Worm (Caenorhabditis elegans): Measurements from ENCODE around the gene F44G4.7.

Gene F44G4.7

DNA sequence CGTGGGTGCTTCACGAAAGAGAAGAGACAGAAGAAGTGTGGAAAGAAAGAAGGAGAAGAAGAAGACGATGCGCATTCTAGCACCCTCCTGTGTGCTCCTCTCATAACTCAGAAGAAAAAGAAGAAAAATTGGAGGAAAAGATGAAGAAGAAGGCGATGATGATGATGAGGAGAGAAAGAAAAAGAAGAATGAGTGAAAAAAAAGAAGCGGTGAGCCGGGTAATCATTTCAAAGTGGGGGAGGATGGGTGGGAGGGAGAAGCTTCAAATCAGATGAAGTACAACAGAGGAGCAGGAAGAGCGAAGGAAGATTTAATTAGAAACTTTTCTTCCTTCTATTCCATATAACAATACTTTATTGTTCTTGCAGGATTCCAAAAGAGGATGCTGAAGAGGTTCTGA lies 5.7 kb upstream of the F44G4.7 start:
- no peak for TF ChIP-seq mbf-1 (tag; optimal IDR thresholded peaks at IDR 0.05)
- peak; percentile 71 for TF ChIP-seq unc-55 (GFP tag; optimal IDR thresholded peaks at IDR 0.05)
- no peak for TF ChIP-seq nhr-21 (tag; optimal IDR thresholded peaks at IDR 0.05)
- TF ChIP-seq nhr-129 (tag; optimal IDR thresholded peaks at IDR 0.05), result peak; percentile 23

ce11 chrII:9009976-9010702 lies 5.2 kb upstream of the F44G4.7 start:
- TF ChIP-seq nhr-21 (tag; optimal IDR thresholded peaks at IDR 0.05) (peak; percentile 41), mab-5 (tag; optimal IDR thresholded peaks at IDR 0.05) (no peak), fos-1 (tag; optimal IDR thresholded peaks at IDR 0.05) (no peak), peb-1 (tag; optimal IDR thresholded peaks at IDR 0.05) (no peak), alr-1 (tag; optimal IDR thresholded peaks at IDR 0.05) (no peak), F13H6.1 (tag; optimal IDR thresholded peaks at IDR 0.05) (no peak), unc-62 (GFP tag; optimal IDR thresholded peaks at IDR 0.05) (no peak), lsy-2 (tag; optimal IDR thresholded peaks at IDR 0.05) (peak in 1 of 2 experiments; percentile 12), ama-1 (optimal IDR thresholded peaks at IDR 0.05) (no peak), lin-13 (GFP tag; optimal IDR thresholded peaks at IDR 0.05) (no peak), nhr-10 (tag; optimal IDR thresholded peaks at IDR 0.05) (no peak), lin-11 (tag; optimal IDR thresholded peaks at IDR 0.05) (no peak), C34F6.9 (tag; optimal IDR thresholded peaks at IDR 0.05) (no peak), Y55F3AM.14 (GFP tag; optimal IDR thresholded peaks at IDR 0.05) (peak; percentile 4), sem-4 (tag; optimal IDR thresholded peaks at IDR 0.05) (no peak)

- TF ChIP-seq egl-27 (tag; optimal IDR thresholded peaks at IDR 0.05) (no peak), aly-2 (tag; optimal IDR thresholded peaks at IDR 0.05) (no peak), lsy-2 (tag; optimal IDR thresholded peaks at IDR 0.05) (no peak), mdl-1 (tag; optimal IDR thresholded peaks at IDR 0.05) (no peak), unc-39 (tag; optimal IDR thresholded peaks at IDR 0.05) (no peak), elt-3 (tag; optimal IDR thresholded peaks at IDR 0.05) (no peak), snpc-4 (tag; optimal IDR thresholded peaks at IDR 0.05) (no peak), elt-1 (tag; optimal IDR thresholded peaks at IDR 0.05) (no peak), skn-1 (tag; optimal IDR thresholded peaks at IDR 0.05) (no peak), Y55F3AM.14 (GFP tag; optimal IDR thresholded peaks at IDR 0.05) (no peak), nhr-10 (tag; optimal IDR thresholded peaks at IDR 0.05) (no peak), nhr-129 (tag; optimal IDR thresholded peaks at IDR 0.05) (no peak), R02D3.7 (tag; optimal IDR thresholded peaks at IDR 0.05) (no peak), ceh-82 (tag; optimal IDR thresholded peaks at IDR 0.05) (no peak), unc-55 (GFP tag; optimal IDR thresholded peaks at IDR 0.05) (no peak), nhr-6 (tag; optimal IDR thresholded peaks at IDR 0.05) (no peak), nhr-77 (tag; optimal IDR thresholded peaks at IDR 0.05) (no peak), sem-4 (tag; optimal IDR thresholded peaks at IDR 0.05) (no peak)
These were observed 2.8 kb upstream of the F44G4.7 start for ce11 chrII:9007741-9008140.

DNA sequence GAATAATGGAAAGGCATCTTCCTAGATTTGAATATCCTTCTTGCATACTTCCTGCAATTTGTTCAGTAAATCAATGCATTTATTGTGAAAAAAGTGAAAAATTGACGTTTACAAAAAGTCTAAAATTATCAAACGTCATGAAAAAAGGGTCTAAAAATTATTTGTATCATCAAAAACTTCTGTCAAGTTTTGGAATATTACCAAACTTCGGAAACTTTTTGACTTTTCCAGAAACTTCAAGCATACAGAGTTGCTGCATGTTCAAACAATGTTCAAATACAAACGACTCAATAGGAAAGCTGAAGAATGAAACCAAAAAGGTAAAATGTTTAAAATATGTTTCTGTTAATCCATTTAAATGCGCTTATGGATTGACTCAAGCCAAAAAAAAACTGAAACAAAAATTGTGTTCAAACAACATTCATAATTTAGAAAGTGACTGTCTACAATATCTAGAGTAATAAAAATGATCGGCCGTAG lies 3.2 kb downstream of the F44G4.7 start, which contains the start of gene F44G4.6:
Gene F44G4.6 (minus strand): TSS at position 51 of the 480 bp plus-strand sequence.
- no peak for TF ChIP-seq fos-1 (tag; optimal IDR thresholded peaks at IDR 0.05)
- no peak for TF ChIP-seq lin-11 (tag; optimal IDR thresholded peaks at IDR 0.05)
- TF ChIP-seq nhr-11 (tag; optimal IDR thresholded peaks at IDR 0.05), result no peak
- TF ChIP-seq unc-62 (GFP tag; optimal IDR thresholded peaks at IDR 0.05), result no peak
- TF ChIP-seq nhr-12 (tag; optimal IDR thresholded peaks at IDR 0.05), result no peak
- TF ChIP-seq nhr-10 (tag; optimal IDR thresholded peaks at IDR 0.05), result no peak
- no peak for TF ChIP-seq mbf-1 (tag; optimal IDR thresholded peaks at IDR 0.05)
- no peak for TF ChIP-seq ztf-1 (GFP tag; conservative IDR thresholded peaks at IDR 0.05)
- TF ChIP-seq snpc-4 (tag; optimal IDR thresholded peaks at IDR 0.05), result no peak
- no peak for TF ChIP-seq egl-27 (tag; optimal IDR thresholded peaks at IDR 0.05)
- TF ChIP-seq mdl-1 (tag; optimal IDR thresholded peaks at IDR 0.05), result no peak
- no peak for TF ChIP-seq nhr-23 (tag; optimal IDR thresholded peaks at IDR 0.05)
- no peak for TF ChIP-seq gmeb-1 (tag; optimal IDR thresholded peaks at IDR 0.05)
- no peak for TF ChIP-seq nhr-25 (tag; optimal IDR thresholded peaks at IDR 0.05)
- TF ChIP-seq alr-1 (tag; optimal IDR thresholded peaks at IDR 0.05), result no peak
- TF ChIP-seq lin-39 (tag; optimal IDR thresholded peaks at IDR 0.05), result no peak
- no peak for TF ChIP-seq dmd-4 (tag; optimal IDR thresholded peaks at IDR 0.05)
- TF ChIP-seq aly-2 (tag; optimal IDR thresholded peaks at IDR 0.05), result no peak
- TF ChIP-seq C34F6.9 (tag; optimal IDR thresholded peaks at IDR 0.05), result no peak
- no peak for TF ChIP-seq blmp-1 (tag; optimal IDR thresholded peaks at IDR 0.05; ENCODE audit: insufficient read depth)

Measured in whole organism, L2 larva.